Worm (Caenorhabditis elegans): ENCODE measurements around the gene fbxc-22.

ce11 chrII:1725735-1726134, 34.8 kb upstream of the fbxc-22 start, which contains the start of gene F45C12.17:
- TF ChIP-seq R02D3.7 (tag; optimal IDR thresholded peaks at IDR 0.05) (no peak), skn-1 (tag; optimal IDR thresholded peaks at IDR 0.05) (no peak), mep-1 (tag; optimal IDR thresholded peaks at IDR 0.05) (no peak), zip-2 (tag; optimal IDR thresholded peaks at IDR 0.05) (no peak), nhr-77 (tag; optimal IDR thresholded peaks at IDR 0.05) (no peak), zag-1 (tag; optimal IDR thresholded peaks at IDR 0.05) (no peak), nhr-11 (tag; optimal IDR thresholded peaks at IDR 0.05) (no peak), ceh-32 (tag; optimal IDR thresholded peaks at IDR 0.05; ENCODE audit: poor library complexity) (no peak)

Data from whole organism, L4 larva.